Worm (Caenorhabditis elegans): ENCODE measurements around the gene F28A12.3.
A peak's percentile ranks its signal among the peaks of the same experiment; 100 is the strongest.

The F28A12.3 gene

DNA sequence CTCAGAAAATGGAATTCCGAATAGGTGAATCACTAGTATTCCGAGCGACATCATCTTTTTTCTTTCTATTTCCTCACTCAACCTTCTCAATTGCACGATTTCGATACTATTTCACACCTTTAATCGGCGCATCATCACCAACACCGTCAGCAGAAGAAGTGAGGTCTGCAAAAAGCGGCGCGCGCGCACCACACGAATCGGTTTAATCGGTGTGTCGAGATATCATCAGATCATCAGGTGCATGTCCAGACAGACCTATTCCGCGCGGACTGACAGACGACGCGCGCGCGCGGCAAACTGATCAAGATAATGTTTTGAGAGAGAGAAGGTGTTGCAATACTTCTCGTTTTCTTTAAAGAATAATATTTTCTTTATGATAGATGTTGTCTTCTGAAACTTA is 19.3 kb upstream of the F28A12.3 start:
- no peak for TF ChIP-seq F10E7.11 (tag; optimal IDR thresholded peaks at IDR 0.05)
- TF ChIP-seq him-1 (tag; optimal IDR thresholded peaks at IDR 0.05) = no peak
- TF ChIP-seq egrh-3 (GFP tag; IDR thresholded peaks at IDR 0.05) = no peak
- peak; percentile 56 for TF ChIP-seq zfh-2 (GFP tag; conservative IDR thresholded peaks at IDR 0.05)

DNA sequence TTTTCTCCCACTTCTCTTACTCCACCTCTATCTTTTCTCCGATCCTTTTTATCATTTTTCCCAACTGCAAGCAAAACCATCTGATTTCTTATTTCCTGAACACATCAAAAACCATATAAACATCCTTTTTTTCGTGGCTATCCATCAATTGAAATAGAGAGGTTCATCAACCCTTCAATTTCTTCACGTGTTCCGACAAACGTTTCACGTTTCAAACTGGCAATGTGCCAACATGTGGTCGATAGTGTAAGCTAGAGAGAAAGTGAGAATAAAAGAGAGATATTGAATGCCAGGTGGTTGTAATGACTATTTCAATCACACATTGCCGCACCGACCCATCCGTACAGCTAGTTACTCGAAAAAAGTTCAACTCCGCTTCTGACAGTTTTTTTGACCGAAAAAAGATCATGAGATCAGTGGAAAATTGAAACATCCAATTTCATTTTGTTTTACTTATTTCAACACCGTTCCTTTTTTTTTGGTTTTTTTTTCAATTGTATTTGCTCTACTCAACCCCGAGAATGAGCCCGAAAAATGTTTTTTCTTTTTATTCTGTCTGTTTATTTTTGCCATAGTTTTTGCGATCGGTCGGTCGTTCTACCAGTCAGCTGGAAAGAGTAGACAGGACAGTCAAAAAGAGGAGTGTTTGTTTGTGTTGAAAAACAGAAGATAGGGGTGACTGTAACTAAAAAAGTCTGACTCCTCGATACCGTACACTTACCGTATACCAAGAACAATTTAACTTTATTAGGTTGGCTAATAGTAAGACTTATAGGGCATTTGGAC is 17.6 kb upstream of the F28A12.3 start:
- TF ChIP-seq dox-1 (GFP tag; IDR thresholded peaks at IDR 0.05) (no peak), aptf-3 (GFP tag; IDR thresholded peaks at IDR 0.05) (no peak), hlh-12 (tag; optimal IDR thresholded peaks at IDR 0.05) (no peak), ccch-3 (GFP tag; optimal IDR thresholded peaks at IDR 0.05) (no peak), hmg-20 (GFP tag; IDR thresholded peaks at IDR 0.05) (no peak), cebp-1 (GFP tag; IDR thresholded peaks at IDR 0.05) (no peak), cebp-1 (tag; optimal IDR thresholded peaks at IDR 0.05) (peak; percentile 10), let-607 (tag; optimal IDR thresholded peaks at IDR 0.05) (peak in 1 of 2 experiments; percentile 38), F39B2.1 (GFP tag; IDR thresholded peaks at IDR 0.05) (no peak), somi-1 (GFP tag; optimal IDR thresholded peaks at IDR 0.05) (peak; percentile 39), ceh-40 (GFP tag; IDR thresholded peaks at IDR 0.05) (no peak), ztf-3 (GFP tag; optimal IDR thresholded peaks at IDR 0.05) (no peak), F49E8.2 (tag; optimal IDR thresholded peaks at IDR 0.05; ENCODE audit: insufficient read depth) (no peak), nfya-1 (tag; optimal IDR thresholded peaks at IDR 0.05; ENCODE audit: borderline replicate concordance, insufficient read depth) (no peak), cebp-2 (GFP tag; IDR thresholded peaks at IDR 0.05) (no peak), hlh-26 (GFP tag; conservative IDR thresholded peaks at IDR 0.05) (no peak), egl-44 (GFP tag; IDR thresholded peaks at IDR 0.05) (no peak), tbx-9 (tag; optimal IDR thresholded peaks at IDR 0.05; ENCODE audit: borderline replicate concordance) (no peak), nhr-80 (tag; optimal IDR thresholded peaks at IDR 0.05) (peak; percentile 20), ceh-79 (tag; optimal IDR thresholded peaks at IDR 0.05) (no peak), ZK185.1 (tag; optimal IDR thresholded peaks at IDR 0.05; ENCODE audit: poor library complexity, severe bottlenecking) (no peak), tbp1 (GFP tag; optimal IDR thresholded peaks at IDR 0.05) (no peak), hsf-1 (GFP tag; IDR thresholded peaks at IDR 0.05) (no peak), rec-8 (tag; optimal IDR thresholded peaks at IDR 0.05) (no peak), lin-54 (GFP tag; optimal IDR thresholded peaks at IDR 0.05) (no peak)

DNA sequence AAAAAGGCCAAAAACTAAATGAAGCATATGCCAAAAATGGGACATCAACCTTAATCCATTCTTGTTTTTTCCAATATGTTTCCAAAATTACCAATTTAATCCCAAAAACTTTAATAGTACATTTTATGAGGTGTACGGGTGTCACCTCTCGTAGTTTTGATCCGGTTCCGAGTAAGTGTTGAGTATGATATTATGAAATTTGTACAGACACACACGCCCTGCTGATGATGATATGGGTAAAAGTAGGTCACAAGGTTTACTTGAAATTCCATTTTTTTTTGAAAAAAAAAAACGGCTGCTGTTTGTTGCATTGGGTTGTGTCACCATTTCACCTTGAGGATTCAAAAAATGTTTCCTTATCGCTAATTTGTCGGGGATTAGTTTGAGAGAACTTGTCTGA is 16.7 kb upstream of the F28A12.3 start:
- TF ChIP-seq cebp-1 (GFP tag; IDR thresholded peaks at IDR 0.05) (peak; percentile 69; the same call in 1 of the 2 replicates), cebp-1 (tag; optimal IDR thresholded peaks at IDR 0.05) (peak; percentile 75), ztf-25 (GFP tag; IDR thresholded peaks at IDR 0.05) (no peak), attf-3 (GFP tag; conservative IDR thresholded peaks at IDR 0.05) (no peak), ZK185.1 (tag; optimal IDR thresholded peaks at IDR 0.05; ENCODE audit: poor library complexity, severe bottlenecking) (no peak), unc-130 (GFP tag; optimal IDR thresholded peaks at IDR 0.05) (no peak), lin-26 (GFP tag; IDR thresholded peaks at IDR 0.05) (no peak), nhr-179 (tag; optimal IDR thresholded peaks at IDR 0.05) (no peak), nhr-90 (tag; optimal IDR thresholded peaks at IDR 0.05) (no peak)
